Fruit fly (Drosophila melanogaster) whole organism, embryonic: ENCODE data around the gene CG34180.

Experiments
- Adf1 ChIP-seq: fragments of 200-800 bp; sonication (Bioruptor generic); IDR thresholded peaks from 2 replicates; pipeline ENCODE4 v1.3.6; 2022; ENCODE audit warnings: missing biosample characterization, missing genetic modification characterization
- Asciz ChIP-seq: fragments of 200-800 bp; sonication (Bioruptor generic); optimal IDR thresholded peaks from 2 replicates; lab custom pipeline; 2017; ENCODE audit warnings: missing biosample characterization, mild to moderate bottlenecking, missing genetic modification characterization, missing genetic modification reagents
- CG10565 ChIP-seq: fragments of 200-800 bp; sonication (Bioruptor generic); optimal IDR thresholded peaks from 3 replicates; lab custom pipeline; 2016; ENCODE audit warnings: missing biosample characterization, mild to moderate bottlenecking, missing genetic modification characterization
- CG10959 ChIP-seq: fragments of 200-800 bp; sonication (Bioruptor generic); IDR thresholded peaks from 2 replicates; pipeline ENCODE4 v1.3.6; 2022; ENCODE audit warnings: missing biosample characterization, missing genetic modification characterization
- CG13775 ChIP-seq: fragments of 200-800 bp; sonication (Bioruptor generic); optimal IDR thresholded peaks from 3 replicates; lab custom pipeline; 2017; ENCODE audit warnings: missing biosample characterization, mild to moderate bottlenecking, missing genetic modification characterization
- CG14050 ChIP-seq: fragments of 200-800 bp; sonication (Bioruptor generic); IDR thresholded peaks from 3 replicates; pipeline ENCODE4 v1.3.6; 2022; ENCODE audit warnings: missing biosample characterization, missing genetic modification characterization
- CG14965 ChIP-seq: fragments of 200-800 bp; sonication (Bioruptor generic); optimal IDR thresholded peaks from 2 replicates; lab custom pipeline; 2016; ENCODE audit warnings: missing biosample characterization, missing genetic modification characterization, borderline replicate concordance
- CG15514 ChIP-seq: fragments of 200-800 bp; sonication (Bioruptor generic); optimal IDR thresholded peaks from 3 replicates; lab custom pipeline; 2017; ENCODE audit warnings: missing biosample characterization, missing genetic modification characterization, mild to moderate bottlenecking, moderate library complexity, missing genetic modification reagents
- CG16863 ChIP-seq: fragments of 200-800 bp; sonication (Bioruptor generic); optimal IDR thresholded peaks from 3 replicates; lab custom pipeline; 2016; ENCODE audit warnings: missing biosample characterization, missing genetic modification characterization
- CG2120 ChIP-seq: fragments of 200-800 bp; sonication (Bioruptor generic); optimal IDR thresholded peaks from 3 replicates; lab custom pipeline; 2016; ENCODE audit warnings: missing biosample characterization, missing genetic modification characterization
- CG2678 ChIP-seq: fragments of 200-800 bp; sonication (Bioruptor generic); optimal IDR thresholded peaks from 3 replicates; lab custom pipeline; 2019; ENCODE audit warnings: missing biosample characterization, mild to moderate bottlenecking, missing genetic modification characterization, moderate library complexity
- CG33213 ChIP-seq: fragments of 200-800 bp; sonication (Bioruptor generic); optimal IDR thresholded peaks from 3 replicates; lab custom pipeline; 2016; ENCODE audit warnings: missing biosample characterization, missing genetic modification characterization
- CG6254 ChIP-seq: fragments of 200-800 bp; sonication (Bioruptor generic); optimal IDR thresholded peaks from 3 replicates; lab custom pipeline; 2017; ENCODE audit warnings: mild to moderate bottlenecking, missing biosample characterization, missing genetic modification reagents, missing genetic modification characterization
- CG9727 ChIP-seq: fragments of 200-800 bp; sonication (Bioruptor generic); optimal IDR thresholded peaks from 3 replicates; lab custom pipeline; 2017; ENCODE audit warnings: missing biosample characterization, mild to moderate bottlenecking, missing genetic modification characterization
- Chrac-16 ChIP-seq: fragments of 200-800 bp; sonication (Bioruptor generic); optimal IDR thresholded peaks from 3 replicates; lab custom pipeline; 2016; ENCODE audit warnings: missing biosample characterization, missing genetic modification characterization
- D ChIP-seq, 2 experiments: fragments of 200-800 bp in 1 of 2; fragments of >200 bp in 1 of 2; sonication (Bioruptor generic) in 1 of 2; optimal IDR thresholded peaks; 2 replicates in 1 of 2; 3 replicates in 1 of 2; lab custom pipeline; 2017; ENCODE audit warnings: mild to moderate bottlenecking in 1 of 2, missing biosample characterization in 1 of 2, missing genetic modification characterization in 1 of 2, missing genetic modification reagents in 1 of 2
- Dll ChIP-seq: fragments of 200-800 bp; sonication (Bioruptor generic); IDR thresholded peaks from 4 replicates; pipeline ENCODE4 v1.3.6; 2022; ENCODE audit warnings: missing biosample characterization, missing genetic modification characterization; ENCODE audit not compliant: partially characterized antibody
- E2f2 ChIP-seq: fragments of 200-800 bp; sonication (Bioruptor generic); IDR thresholded peaks from 2 replicates; pipeline ENCODE4 v1.3.6; 2022; ENCODE audit warnings: missing biosample characterization, missing genetic modification characterization
- ERR ChIP-seq: fragments of 200-800 bp; sonication (Bioruptor generic); optimal IDR thresholded peaks from 2 replicates; lab custom pipeline; 2016; ENCODE audit warnings: missing biosample characterization, missing genetic modification characterization
- Eip74EF ChIP-seq, 2 experiments: fragments of 200-800 bp in 1 of 2; fragments of >200 bp in 1 of 2; sonication (Bioruptor generic) in 1 of 2; optimal IDR thresholded peaks; 2 replicates each; lab custom pipeline; 2017 to 2019; ENCODE audit warnings: missing biosample characterization in 2 of 2, missing genetic modification characterization in 2 of 2, mild to moderate bottlenecking in 1 of 2, moderate library complexity in 1 of 2
- Elba2 ChIP-seq: fragments of 200-800 bp; sonication (Bioruptor generic); optimal IDR thresholded peaks from 3 replicates; lab custom pipeline; 2016; ENCODE audit warnings: missing biosample characterization, missing genetic modification characterization
- HLH3B ChIP-seq: fragments of 200-800 bp; sonication (Bioruptor generic); IDR thresholded peaks from 2 replicates; pipeline ENCODE4 v1.3.6; 2022; ENCODE audit warnings: missing biosample characterization, missing genetic modification characterization
- Hr51 ChIP-seq, 2 experiments: fragments of 200-800 bp; sonication (Bioruptor generic); optimal IDR thresholded peaks; 2 replicates in 1 of 2; 3 replicates in 1 of 2; lab custom pipeline; 2016 to 2018; ENCODE audit warnings: missing biosample characterization in 2 of 2, missing genetic modification characterization in 2 of 2, mild to moderate bottlenecking in 1 of 2, moderate library complexity in 1 of 2
- Lim3 ChIP-seq: fragments of 200-800 bp; sonication (Bioruptor generic); IDR thresholded peaks from 2 replicates; pipeline ENCODE4 v1.3.6; 2022; ENCODE audit warnings: missing biosample characterization, missing genetic modification characterization
- PHDP ChIP-seq: fragments of 200-800 bp; sonication (Bioruptor generic); optimal IDR thresholded peaks from 3 replicates; lab custom pipeline; 2018; ENCODE audit warnings: missing biosample characterization, mild to moderate bottlenecking, missing genetic modification characterization, moderate library complexity
- Pdp1 ChIP-seq, 2 experiments: fragments of 200-800 bp; sonication (Bioruptor generic); optimal IDR thresholded peaks; 3 replicates each; lab custom pipeline; 2016; ENCODE audit warnings: missing biosample characterization in 2 of 2, missing genetic modification characterization in 2 of 2, mild to moderate bottlenecking in 1 of 2, moderate library complexity in 1 of 2
- Ravus ChIP-seq: fragments of 200-800 bp; sonication (Bioruptor generic); IDR thresholded peaks from 2 replicates; pipeline ENCODE4 v1.3.6; 2022; ENCODE audit warnings: missing biosample characterization, missing genetic modification characterization
- Sry-δ ChIP-seq: fragments of 200-800 bp; sonication (Bioruptor generic); optimal IDR thresholded peaks from 2 replicates; lab custom pipeline; 2016; ENCODE audit warnings: missing biosample characterization, missing genetic modification characterization
- Vsx1 ChIP-seq: fragments of 200-800 bp; sonication (Bioruptor generic); optimal IDR thresholded peaks from 2 replicates; lab custom pipeline; 2017; ENCODE audit warnings: missing biosample characterization, mild to moderate bottlenecking, missing genetic modification characterization, missing genetic modification reagents
- ac ChIP-seq: fragments of 200-800 bp; sonication (Bioruptor generic); optimal IDR thresholded peaks from 3 replicates; lab custom pipeline; 2017; ENCODE audit warnings: missing biosample characterization, mild to moderate bottlenecking, missing genetic modification characterization
- bigmax ChIP-seq: fragments of 200-800 bp; sonication (Bioruptor generic); optimal IDR thresholded peaks from 2 replicates; lab custom pipeline; 2018; ENCODE audit warnings: missing biosample characterization, mild to moderate bottlenecking, missing genetic modification characterization
- cad ChIP-seq: fragments of >200 bp; optimal IDR thresholded peaks from 2 replicates; lab custom pipeline; 2017; ENCODE audit warnings: missing biosample characterization, missing genetic modification characterization
- dmrt99B ChIP-seq: fragments of 200-800 bp; sonication (Bioruptor generic); optimal IDR thresholded peaks from 2 replicates; lab custom pipeline; 2018; ENCODE audit warnings: missing biosample characterization, mild to moderate bottlenecking, missing genetic modification characterization, moderate library complexity
- ems ChIP-seq: fragments of 200-800 bp; sonication (Bioruptor generic); optimal IDR thresholded peaks from 3 replicates; lab custom pipeline; 2016; ENCODE audit warnings: missing biosample characterization, missing genetic modification characterization
- gem ChIP-seq: fragments of 200-800 bp; sonication (Bioruptor generic); optimal IDR thresholded peaks from 2 replicates; lab custom pipeline; 2019; ENCODE audit warnings: missing biosample characterization, mild to moderate bottlenecking, missing genetic modification characterization, moderate library complexity
- grau ChIP-seq: fragments of 200-800 bp; optimal IDR thresholded peaks from 3 replicates; lab custom pipeline; 2019; ENCODE audit warnings: missing biosample characterization, mild to moderate bottlenecking, missing genetic modification characterization, moderate library complexity
- lov ChIP-seq, 2 experiments: fragments of 200-800 bp in 1 of 2; fragments of >200 bp in 1 of 2; sonication (Bioruptor generic) in 1 of 2; IDR thresholded peaks in 1 of 2; optimal IDR thresholded peaks in 1 of 2; 2 replicates in 1 of 2; 3 replicates in 1 of 2; pipeline versions ENCODE4 v1.3.6 to Lab custom; 2017 to 2022; ENCODE audit warnings: missing biosample characterization in 1 of 2, missing genetic modification characterization in 1 of 2
- pb ChIP-seq: fragments of 200-800 bp; sonication (Bioruptor generic); optimal IDR thresholded peaks from 3 replicates; lab custom pipeline; 2016; ENCODE audit warnings: missing biosample characterization, missing genetic modification characterization
- sr ChIP-seq: fragments of 200-800 bp; sonication (Bioruptor generic); IDR thresholded peaks from 3 replicates; pipeline ENCODE4 v1.3.6; 2022; ENCODE audit warnings: missing biosample characterization, missing genetic modification characterization
- vvl ChIP-seq: fragments of 200-800 bp; sonication (Bioruptor generic); IDR thresholded peaks from 2 replicates; pipeline ENCODE4 v1.3.6; 2022; ENCODE audit warnings: missing biosample characterization, missing genetic modification characterization

The CG34180 gene

dm6 chr2L:6062382-6063082 lies 2.2 kb downstream of the CG34180 start, which contains the start of the genes ND-51 and CG13994 (continued):
- peak; percentile 83 for TF ChIP-seq CG2678
- peak; percentile 90 to 94 for TF ChIP-seq Pdp1 (GFP tag; optimal IDR thresholded peaks at IDR 0.05; lab: Kevin White, UChicago)
- no peak for TF ChIP-seq bigmax (GFP tag; lab: Kevin White, UChicago)
- TF ChIP-seq ERR (GFP tag; lab: Kevin White, UChicago): peak; percentile 83
- TF ChIP-seq Chrac-16 (GFP tag; lab: Kevin White, UChicago): peak; percentile 72
- TF ChIP-seq dmrt99B: no peak
- peak; percentile 55 for TF ChIP-seq Asciz
- peak; percentile 45 for TF ChIP-seq ac (GFP tag; lab: Kevin White, UChicago)
- TF ChIP-seq cad (GFP tag; lab: Kevin White, UChicago): no peak
- peak; percentile 84 for TF ChIP-seq CG15514 (GFP tag; lab: Kevin White, UChicago)
- TF ChIP-seq HLH3B: peak; percentile 82
- TF ChIP-seq Ravus (GFP tag; lab: Robert Waterston, UW): peak; percentile 33
- peak; percentile 79 for TF ChIP-seq CG16863 (GFP tag; lab: Kevin White, UChicago)
- TF ChIP-seq Eip74EF (GFP tag; optimal IDR thresholded peaks at IDR 0.05; lab: Kevin White, UChicago): no peak
- TF ChIP-seq Hr51 (GFP tag; optimal IDR thresholded peaks at IDR 0.05; lab: Kevin White, UChicago): peak; percentile 85
- peak; percentile 59 for TF ChIP-seq CG10959 (GFP tag; lab: Robert Waterston, UW)
- peak; percentile 73 for TF ChIP-seq pb (GFP tag; lab: Kevin White, UChicago)
- TF ChIP-seq Sry-δ: peak; percentile 71
- TF ChIP-seq CG6254 (GFP tag; lab: Kevin White, UChicago): peak; percentile 63
- TF ChIP-seq Adf1 (GFP tag; lab: Robert Waterston, UW): peak; percentile 56; the same call in 1 of the 2 replicates
- TF ChIP-seq CG14965: no peak
- TF ChIP-seq CG13775 (GFP tag; lab: Kevin White, UChicago): peak; percentile 84
- peak; percentile 45; the same call in 1 of the 3 replicates for TF ChIP-seq sr (GFP tag; lab: Robert Waterston, UW)
- peak; percentile 73 for TF ChIP-seq PHDP (tag; lab: Kevin White, UChicago)
- TF ChIP-seq grau (tag; lab: Kevin White, UChicago): peak; percentile 84
- TF ChIP-seq Elba2 (GFP tag; lab: Kevin White, UChicago): peak; percentile 94
- TF ChIP-seq E2f2 (GFP tag; lab: Robert Waterston, UW): peak; percentile 64; the same call in 1 of the 2 replicates
- peak; percentile 77 for TF ChIP-seq CG33213 (GFP tag; lab: Kevin White, UChicago)
- peak; percentile 83 for TF ChIP-seq CG9727
- no peak for TF ChIP-seq lov (optimal IDR thresholded peaks at IDR 0.05; lab: Kevin White, UChicago)
- TF ChIP-seq lov (GFP tag; IDR thresholded peaks at IDR 0.05; lab: Robert Waterston, UW): peak; percentile 64; the same call in 1 of the 3 replicates
- no peak for TF ChIP-seq D (optimal IDR thresholded peaks at IDR 0.05; lab: Kevin White, UChicago)
- TF ChIP-seq D (GFP tag; optimal IDR thresholded peaks at IDR 0.05; lab: Kevin White, UChicago): peak; percentile 66
- TF ChIP-seq gem: peak; percentile 85
- TF ChIP-seq ems (GFP tag; lab: Kevin White, UChicago): peak; percentile 86
- peak; percentile 89 for TF ChIP-seq vvl (GFP tag; lab: Robert Waterston, UW)
- no peak for TF ChIP-seq Lim3 (GFP tag; lab: Robert Waterston, UW)
- TF ChIP-seq Dll (GFP tag; lab: Robert Waterston, UW): peak; percentile 62; the same call in 3 of the 4 replicates
- TF ChIP-seq Vsx1 (GFP tag; lab: Kevin White, UChicago): no peak
- TF ChIP-seq CG14050: peak; percentile 64
- TF ChIP-seq CG2120: peak; percentile 90
- peak; percentile 20 for TF ChIP-seq CG10565 (GFP tag; lab: Kevin White, UChicago)
